Fruit fly (Drosophila melanogaster) whole organism, embryonic: Measurements from ENCODE around the gene Hmbs.

Experiments
- Asciz ChIP-seq: fragments of 200-800 bp; sonication (Bioruptor generic); optimal IDR thresholded peaks from 2 replicates; lab custom pipeline; 2017; ENCODE audit warnings: missing biosample characterization, mild to moderate bottlenecking, missing genetic modification characterization, missing genetic modification reagents
- C15 ChIP-seq: fragments of 200-800 bp; sonication (Bioruptor generic); IDR thresholded peaks from 3 replicates; pipeline ENCODE4 v1.3.6; 2022; ENCODE audit warnings: missing biosample characterization, missing genetic modification characterization
- CG10654 ChIP-seq: fragments of 200-800 bp; sonication (Bioruptor generic); optimal IDR thresholded peaks from 2 replicates; lab custom pipeline; 2016; ENCODE audit warnings: missing biosample characterization, missing genetic modification characterization
- CG11695 ChIP-seq: fragments of 200-800 bp; sonication (Bioruptor generic); IDR thresholded peaks from 3 replicates; pipeline ENCODE4 v1.3.6; 2022; ENCODE audit warnings: missing biosample characterization, missing genetic modification characterization
- CG11696 ChIP-seq: fragments of 200-800 bp; sonication (Bioruptor generic); IDR thresholded peaks from 2 replicates; pipeline ENCODE4 v1.3.6; 2022; ENCODE audit warnings: missing biosample characterization, missing genetic modification characterization
- CG12219 ChIP-seq: fragments of 200-800 bp; sonication (Bioruptor generic); optimal IDR thresholded peaks from 3 replicates; lab custom pipeline; 2018; ENCODE audit warnings: missing biosample characterization, mild to moderate bottlenecking, missing genetic modification characterization
- CG15514 ChIP-seq: fragments of 200-800 bp; sonication (Bioruptor generic); optimal IDR thresholded peaks from 3 replicates; lab custom pipeline; 2017; ENCODE audit warnings: missing biosample characterization, missing genetic modification characterization, mild to moderate bottlenecking, moderate library complexity, missing genetic modification reagents
- CG1647 ChIP-seq: fragments of 200-800 bp; sonication (Bioruptor generic); optimal IDR thresholded peaks from 3 replicates; lab custom pipeline; 2016; ENCODE audit warnings: missing biosample characterization, missing genetic modification characterization
- CG2116 ChIP-seq: fragments of 200-800 bp; sonication (Bioruptor generic); optimal IDR thresholded peaks from 3 replicates; lab custom pipeline; 2018; ENCODE audit warnings: missing biosample characterization, mild to moderate bottlenecking, missing genetic modification characterization
- CG30403 ChIP-seq: fragments of 200-800 bp; sonication (Bioruptor generic); optimal IDR thresholded peaks from 3 replicates; lab custom pipeline; 2016; ENCODE audit warnings: missing biosample characterization, missing genetic modification characterization
- CG3163 ChIP-seq: fragments of 200-800 bp; sonication (Bioruptor generic); optimal IDR thresholded peaks from 3 replicates; lab custom pipeline; 2016; ENCODE audit warnings: missing biosample characterization, missing genetic modification characterization
- CG7372 ChIP-seq: fragments of 200-800 bp; sonication (Bioruptor generic); IDR thresholded peaks from 2 replicates; pipeline ENCODE4 v1.3.6; 2022; ENCODE audit warnings: missing biosample characterization, missing genetic modification characterization
- CG7928 ChIP-seq: fragments of 200-800 bp; sonication (Bioruptor generic); optimal IDR thresholded peaks from 2 replicates; lab custom pipeline; 2017; ENCODE audit warnings: missing biosample characterization, mild to moderate bottlenecking, missing genetic modification characterization
- CG9932 ChIP-seq: fragments of 200-800 bp; sonication (Bioruptor generic); IDR thresholded peaks from 2 replicates; pipeline ENCODE4 v1.3.6; 2022; ENCODE audit warnings: missing biosample characterization, missing genetic modification characterization
- CHES-1-like ChIP-seq: fragments of 200-800 bp; sonication (Bioruptor generic); optimal IDR thresholded peaks from 2 replicates; lab custom pipeline; 2016; ENCODE audit warnings: missing biosample characterization, missing genetic modification characterization
- Dbx ChIP-seq: fragments of 200-800 bp; sonication (Bioruptor generic); IDR thresholded peaks from 3 replicates; pipeline ENCODE4 v1.3.6; 2022; ENCODE audit warnings: missing biosample characterization, missing genetic modification characterization
- Ets97D ChIP-seq: fragments of 200-800 bp; sonication (Bioruptor generic); optimal IDR thresholded peaks from 3 replicates; lab custom pipeline; 2016; ENCODE audit warnings: missing biosample characterization, missing genetic modification characterization
- HHEX ChIP-seq: fragments of 200-800 bp; sonication (Bioruptor generic); optimal IDR thresholded peaks from 3 replicates; lab custom pipeline; 2017; ENCODE audit warnings: missing biosample characterization, mild to moderate bottlenecking, missing genetic modification characterization, missing genetic modification reagents
- Jarid2 ChIP-seq: fragments of 200-800 bp; sonication (Bioruptor generic); optimal IDR thresholded peaks from 3 replicates; lab custom pipeline; 2017; ENCODE audit warnings: mild to moderate bottlenecking, missing biosample characterization, missing genetic modification reagents, missing genetic modification characterization
- MBD-R2 ChIP-seq: fragments of 200-800 bp; sonication (Bioruptor generic); IDR thresholded peaks from 2 replicates; pipeline ENCODE4 v1.3.6; 2022; ENCODE audit warnings: missing biosample characterization, missing genetic modification characterization
- Nf-YC ChIP-seq: fragments of 200-800 bp; optimal IDR thresholded peaks from 3 replicates; lab custom pipeline; 2019; ENCODE audit warnings: missing biosample characterization, mild to moderate bottlenecking, missing genetic modification characterization, moderate library complexity
- Opbp ChIP-seq: fragments of 200-800 bp; sonication (Bioruptor generic); IDR thresholded peaks from 3 replicates; pipeline ENCODE4 v1.3.6; 2022; ENCODE audit warnings: missing biosample characterization, missing genetic modification characterization; ENCODE audit not compliant: partially characterized antibody
- Poxn ChIP-seq: fragments of 200-800 bp; sonication (Bioruptor generic); IDR thresholded peaks from 2 replicates; pipeline ENCODE4 v1.3.6; 2022; ENCODE audit warnings: missing biosample characterization, missing genetic modification characterization
- Taf1 ChIP-seq: fragments of 200-800 bp; sonication (Bioruptor generic); IDR thresholded peaks from 2 replicates; pipeline ENCODE4 v1.3.6; 2022; ENCODE audit warnings: missing biosample characterization, missing genetic modification characterization
- YL-1 ChIP-seq: fragments of 200-800 bp; sonication (Bioruptor generic); optimal IDR thresholded peaks from 3 replicates; lab custom pipeline; 2017; ENCODE audit warnings: missing biosample characterization, mild to moderate bottlenecking, missing genetic modification characterization
- ab ChIP-seq: fragments of 200-800 bp; sonication (Bioruptor generic); optimal IDR thresholded peaks from 2 replicates; lab custom pipeline; 2016; ENCODE audit warnings: missing biosample characterization, missing genetic modification characterization
- cato ChIP-seq: fragments of 200-800 bp; sonication (Bioruptor generic); optimal IDR thresholded peaks from 2 replicates; lab custom pipeline; 2016; ENCODE audit warnings: missing biosample characterization, missing genetic modification characterization, borderline replicate concordance
- chif ChIP-seq, 2 experiments: fragments of 200-800 bp; sonication (Bioruptor generic); optimal IDR thresholded peaks; 3 replicates each; lab custom pipeline; 2016; ENCODE audit warnings: missing biosample characterization in 2 of 2, missing genetic modification characterization in 2 of 2
- dimm ChIP-seq: fragments of 200-800 bp; sonication (Bioruptor generic); IDR thresholded peaks from 2 replicates; pipeline ENCODE4 v1.3.6; 2022; ENCODE audit warnings: missing biosample characterization, missing genetic modification characterization
- ftz-f1 ChIP-seq: fragments of 200-800 bp; sonication (Bioruptor generic); optimal IDR thresholded peaks from 2 replicates; lab custom pipeline; 2016; ENCODE audit warnings: missing biosample characterization, missing genetic modification characterization
- gfzf ChIP-seq: fragments of 200-800 bp; sonication (Bioruptor generic); optimal IDR thresholded peaks from 2 replicates; lab custom pipeline; 2016; ENCODE audit warnings: missing biosample characterization, mild to moderate bottlenecking, missing genetic modification characterization, moderate library complexity
- hbn ChIP-seq: fragments of 200-800 bp; sonication (Bioruptor generic); IDR thresholded peaks from 2 replicates; pipeline ENCODE4 v1.3.6; 2022; ENCODE audit warnings: missing biosample characterization, missing genetic modification characterization; ENCODE audit not compliant: partially characterized antibody
- her ChIP-seq: fragments of 200-800 bp; sonication (Bioruptor generic); optimal IDR thresholded peaks from 2 replicates; lab custom pipeline; 2016; ENCODE audit warnings: missing biosample characterization, missing genetic modification characterization
- ind ChIP-seq: fragments of 200-800 bp; sonication (Bioruptor generic); optimal IDR thresholded peaks from 3 replicates; lab custom pipeline; 2016; ENCODE audit warnings: missing biosample characterization, missing genetic modification characterization
- lilli ChIP-seq: fragments of 200-800 bp; sonication (Bioruptor generic); optimal IDR thresholded peaks from 3 replicates; lab custom pipeline; 2016; ENCODE audit warnings: missing biosample characterization, missing genetic modification characterization
- lola ChIP-seq, 3 experiments: fragments of >200 bp in 2 of 3; fragments of 200-800 bp in 1 of 3; sonication (Bioruptor generic) in 1 of 3; optimal IDR thresholded peaks; 2 replicates each; lab custom pipeline; 2017 to 2019; ENCODE audit warnings: missing biosample characterization in 3 of 3, missing genetic modification characterization in 3 of 3, mild to moderate bottlenecking in 1 of 3, moderate library complexity in 1 of 3
- nerfin-2 ChIP-seq: fragments of 200-800 bp; sonication (Bioruptor generic); IDR thresholded peaks from 2 replicates; pipeline ENCODE4 v1.3.6; 2022; ENCODE audit warnings: missing biosample characterization, missing genetic modification characterization; ENCODE audit not compliant: partially characterized antibody
- sisA ChIP-seq: fragments of 200-800 bp; sonication (Bioruptor generic); IDR thresholded peaks from 2 replicates; pipeline ENCODE4 v1.3.6; 2022; ENCODE audit warnings: missing biosample characterization, missing genetic modification characterization
- stc ChIP-seq: fragments of 200-800 bp; sonication (Bioruptor generic); IDR thresholded peaks from 2 replicates; pipeline ENCODE4 v1.3.6; 2022; ENCODE audit warnings: missing biosample characterization, missing genetic modification characterization
- tin ChIP-seq: fragments of 200-800 bp; sonication (Bioruptor generic); optimal IDR thresholded peaks from 3 replicates; lab custom pipeline; 2016; ENCODE audit warnings: missing biosample characterization, missing genetic modification characterization
- tll ChIP-seq, 2 experiments: fragments of 200-800 bp in 1 of 2; fragments of >200 bp in 1 of 2; sonication (Bioruptor generic) in 1 of 2; optimal IDR thresholded peaks; 2 replicates each; lab custom pipeline; 2017 to 2019; ENCODE audit warnings: missing biosample characterization in 2 of 2, missing genetic modification characterization in 2 of 2, mild to moderate bottlenecking in 1 of 2, moderate library complexity in 1 of 2
- trem ChIP-seq: fragments of 200-800 bp; optimal IDR thresholded peaks from 3 replicates; lab custom pipeline; 2019; ENCODE audit warnings: missing biosample characterization, mild to moderate bottlenecking, missing genetic modification characterization, moderate library complexity
- unc-4 ChIP-seq: fragments of 200-800 bp; sonication (Bioruptor generic); IDR thresholded peaks from 2 replicates; pipeline ENCODE4 v1.3.6; 2022; ENCODE audit warnings: missing biosample characterization, missing genetic modification characterization; ENCODE audit not compliant: partially characterized antibody

Gene Hmbs

DNA sequence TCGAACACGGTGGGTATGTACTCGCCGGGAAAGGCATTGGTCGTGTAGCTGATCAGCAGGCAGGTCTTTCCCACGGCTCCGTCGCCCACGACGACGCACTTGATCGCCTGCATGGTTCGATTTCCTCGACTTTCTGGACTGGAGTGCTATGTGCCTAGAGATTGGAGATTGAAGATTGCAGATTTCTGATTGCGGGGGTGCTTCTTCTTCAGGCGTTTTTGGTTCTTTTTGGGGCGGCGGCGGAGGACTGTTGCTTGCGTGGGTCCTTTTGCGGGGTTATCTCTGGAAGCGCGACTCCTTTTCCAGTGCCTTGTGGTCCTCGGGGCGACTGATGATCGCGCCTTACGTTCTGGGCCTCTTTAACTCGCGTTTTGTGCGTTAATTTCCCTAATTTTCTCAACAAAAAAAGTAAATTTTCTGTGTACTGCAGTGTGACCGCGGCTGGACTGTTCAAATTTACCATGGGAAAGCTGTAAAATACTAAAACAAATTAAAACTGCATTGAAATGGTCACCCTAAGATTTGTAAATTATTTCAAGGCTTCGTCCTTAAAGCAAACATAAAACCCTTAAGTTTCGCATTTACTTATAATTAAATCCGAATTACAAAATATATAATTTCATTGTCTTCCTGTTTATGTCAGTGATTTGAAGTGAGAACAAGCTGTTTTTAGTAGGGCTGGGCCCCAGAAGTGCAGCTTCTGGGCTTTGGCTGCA is 32.3 kb upstream of the Hmbs start, which contains the start of the genes Rac1 and Acat2 (continued):
- no peak for TF ChIP-seq tin (GFP tag; lab: Kevin White, UChicago)
- no peak for TF ChIP-seq CG12219
- TF ChIP-seq CG11695 = no peak
- no peak for TF ChIP-seq nerfin-2
- no peak for TF ChIP-seq CG10654 (GFP tag; lab: Kevin White, UChicago)
- TF ChIP-seq tll (GFP tag; optimal IDR thresholded peaks at IDR 0.05; lab: Kevin White, UChicago) = no peak
- TF ChIP-seq HHEX (GFP tag; lab: Kevin White, UChicago) = no peak
- peak in 1 of 2 experiments; percentile 12 for TF ChIP-seq chif (GFP tag; optimal IDR thresholded peaks at IDR 0.05; lab: Kevin White, UChicago)
- peak; percentile 64 for TF ChIP-seq CG7928 (GFP tag; lab: Kevin White, UChicago)
- TF ChIP-seq lilli (GFP tag; lab: Kevin White, UChicago) = peak; percentile 11
- TF ChIP-seq MBD-R2 (GFP tag; lab: Robert Waterston, UW) = peak; percentile 63
- no peak for TF ChIP-seq CG11696 (GFP tag; lab: Robert Waterston, UW)
- no peak for TF ChIP-seq sisA
- TF ChIP-seq C15 (GFP tag; lab: Robert Waterston, UW) = no peak
- TF ChIP-seq CG7372 (GFP tag; lab: Robert Waterston, UW) = no peak
- no peak for TF ChIP-seq CG3163 (GFP tag; lab: Kevin White, UChicago)
- TF ChIP-seq ind (GFP tag; lab: Kevin White, UChicago) = no peak
- TF ChIP-seq hbn (GFP tag; lab: Robert Waterston, UW) = no peak
- no peak for TF ChIP-seq CG9932 (GFP tag; lab: Robert Waterston, UW)
- TF ChIP-seq CG30403 (GFP tag; lab: Kevin White, UChicago) = no peak
- TF ChIP-seq ab (GFP tag; lab: Kevin White, UChicago) = no peak
- no peak for TF ChIP-seq CG1647 (GFP tag; lab: Kevin White, UChicago)
- TF ChIP-seq Poxn (GFP tag; lab: Robert Waterston, UW) = no peak
- no peak for TF ChIP-seq stc
- TF ChIP-seq lola (GFP tag; optimal IDR thresholded peaks at IDR 0.05; lab: Kevin White, UChicago) = peak in 1 of 3 experiments; percentile 9
- peak; percentile 94 for TF ChIP-seq gfzf (GFP tag; lab: Kevin White, UChicago)
- TF ChIP-seq ftz-f1 (GFP tag; lab: Kevin White, UChicago) = peak; percentile 21
- TF ChIP-seq cato (GFP tag; lab: Kevin White, UChicago) = no peak
- TF ChIP-seq Asciz (GFP tag; lab: Kevin White, UChicago) = no peak
- TF ChIP-seq Taf1 = no peak
- no peak for TF ChIP-seq unc-4 (GFP tag; lab: Robert Waterston, UW)
- no peak for TF ChIP-seq dimm (GFP tag; lab: Robert Waterston, UW)
- peak; percentile 71 for TF ChIP-seq trem
- peak; percentile 61 for TF ChIP-seq CG15514 (GFP tag; lab: Kevin White, UChicago)
- TF ChIP-seq her = no peak
- no peak for TF ChIP-seq Dbx (GFP tag; lab: Robert Waterston, UW)
- no peak for TF ChIP-seq Jarid2 (GFP tag; lab: Kevin White, UChicago)
- TF ChIP-seq CHES-1-like = no peak
- peak; percentile 32 for TF ChIP-seq CG2116 (GFP tag; lab: Kevin White, UChicago)
- TF ChIP-seq Nf-YC (tag; lab: Kevin White, UChicago) = peak; percentile 43
- peak; percentile 60 for TF ChIP-seq Ets97D (GFP tag; lab: Kevin White, UChicago)
- TF ChIP-seq YL-1 (GFP tag; lab: Kevin White, UChicago) = peak; percentile 90
- TF ChIP-seq Opbp = 0 out of 3 replicates have a peak, but pooled peaks have one; percentile 16
